Worm (Caenorhabditis elegans): Measurements from ENCODE around the gene cest-7.

cest-7 gene

DNA sequence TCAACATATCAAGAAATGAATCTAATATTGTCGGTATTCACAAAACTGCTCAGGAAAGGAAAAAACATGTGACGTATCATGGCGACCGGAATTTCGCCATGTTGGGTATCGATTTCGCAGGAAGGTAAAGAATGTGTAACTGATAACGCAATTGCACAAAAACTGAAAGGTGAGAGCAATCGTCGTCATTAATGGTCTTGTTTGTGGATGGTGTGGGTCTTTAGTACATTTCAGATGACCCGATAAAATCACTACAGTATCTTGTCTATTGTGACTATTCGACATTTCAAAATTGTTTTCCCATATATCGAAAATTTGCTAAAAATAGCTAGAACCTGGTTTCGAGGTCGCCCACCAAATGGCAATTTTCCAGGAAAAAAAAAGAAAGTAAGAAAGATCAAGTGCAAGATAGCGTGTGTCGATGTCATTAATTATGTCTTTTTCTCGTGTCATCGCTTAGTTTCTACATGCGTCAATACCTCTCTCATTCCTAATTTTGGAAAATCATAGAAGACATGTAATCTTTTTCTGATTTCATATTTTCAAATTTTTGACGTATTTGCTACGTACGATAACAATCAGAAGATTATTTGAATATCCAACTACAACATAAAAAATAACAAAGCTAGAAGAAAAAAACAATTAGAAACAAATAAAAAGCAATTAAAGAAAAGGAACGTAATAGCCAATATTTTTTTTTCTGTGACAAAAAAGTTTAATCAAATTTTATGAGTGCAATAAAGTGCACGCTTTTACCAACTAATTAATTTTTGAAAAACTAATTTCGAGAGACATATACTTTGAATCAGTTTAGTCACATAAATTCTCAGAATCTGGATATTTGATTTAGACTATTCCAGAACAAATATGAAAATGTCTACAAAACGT lies 19.4 kb upstream of the cest-7 start:
- no peak for TF ChIP-seq ztf-11 (tag; optimal IDR thresholded peaks at IDR 0.05)
- no peak for TF ChIP-seq M03D4.4 (tag; optimal IDR thresholded peaks at IDR 0.05)
- TF ChIP-seq nhr-2 (tag; optimal IDR thresholded peaks at IDR 0.05): no peak
- TF ChIP-seq cnd-1 (tag; optimal IDR thresholded peaks at IDR 0.05): no peak
- no peak for TF ChIP-seq nhr-28 (tag; optimal IDR thresholded peaks at IDR 0.05)
- no peak for TF ChIP-seq ham-2 (GFP tag; optimal IDR thresholded peaks at IDR 0.05)
- no peak for TF ChIP-seq drap-1 (GFP tag; optimal IDR thresholded peaks at IDR 0.05)
- TF ChIP-seq snpc-4 (tag; optimal IDR thresholded peaks at IDR 0.05): no peak
- no peak for TF ChIP-seq hlh-1 (tag; optimal IDR thresholded peaks at IDR 0.05)
- no peak for TF ChIP-seq zip-8 (tag; optimal IDR thresholded peaks at IDR 0.05)
- no peak for TF ChIP-seq ces-1 (GFP tag; optimal IDR thresholded peaks at IDR 0.05)
- TF ChIP-seq mls-2 (tag; optimal IDR thresholded peaks at IDR 0.05): no peak
- no peak for TF ChIP-seq ceh-43 (GFP tag; optimal IDR thresholded peaks at IDR 0.05)
- no peak for TF ChIP-seq blmp-1 (tag; optimal IDR thresholded peaks at IDR 0.05)
- no peak for TF ChIP-seq pha-4 (tag; optimal IDR thresholded peaks at IDR 0.05)
- no peak for TF ChIP-seq unc-62 (GFP tag; optimal IDR thresholded peaks at IDR 0.05)
- no peak for TF ChIP-seq elt-3 (tag; optimal IDR thresholded peaks at IDR 0.05)
- TF ChIP-seq bed-3 (GFP tag; optimal IDR thresholded peaks at IDR 0.05): no peak
- no peak for TF ChIP-seq elt-1 (tag; optimal IDR thresholded peaks at IDR 0.05; ENCODE audit: borderline replicate concordance, insufficient read depth)

DNA sequence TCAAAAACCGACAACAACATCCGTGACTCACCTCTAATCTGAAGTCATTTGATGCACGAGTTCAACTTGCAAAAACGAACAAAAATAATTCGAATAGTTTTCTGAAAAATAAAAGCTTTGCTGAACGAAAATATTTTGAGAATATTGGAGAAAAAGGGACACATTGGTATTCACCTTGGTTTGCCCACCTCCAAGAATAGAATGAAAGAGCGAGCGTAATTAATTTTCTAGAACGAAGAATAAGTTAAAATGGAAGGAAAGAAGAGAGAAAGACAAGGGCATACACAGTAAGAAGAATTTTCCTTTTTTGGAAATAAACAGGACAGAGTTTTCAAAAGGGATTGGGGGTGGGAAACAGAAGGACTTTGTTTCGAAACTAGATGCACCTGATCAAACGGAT lies 16.9 kb upstream of the cest-7 start, which contains the start of gene cab-1:
TSS of gene cab-1 (minus strand) at position 101 of the 400 bp plus-strand sequence.
- TF ChIP-seq tbx-8 (GFP tag; optimal IDR thresholded peaks at IDR 0.05) (no peak), pha-4 (tag; optimal IDR thresholded peaks at IDR 0.05) (no peak), lin-13 (tag; optimal IDR thresholded peaks at IDR 0.05) (no peak), nhr-237 (tag; optimal IDR thresholded peaks at IDR 0.05) (no peak), M03D4.4 (tag; optimal IDR thresholded peaks at IDR 0.05) (no peak), nhr-28 (tag; optimal IDR thresholded peaks at IDR 0.05) (no peak), blmp-1 (tag; optimal IDR thresholded peaks at IDR 0.05) (no peak), elt-1 (tag; optimal IDR thresholded peaks at IDR 0.05; ENCODE audit: borderline replicate concordance, insufficient read depth) (no peak), ham-2 (GFP tag; optimal IDR thresholded peaks at IDR 0.05) (no peak), elt-3 (tag; optimal IDR thresholded peaks at IDR 0.05) (no peak)

DNA sequence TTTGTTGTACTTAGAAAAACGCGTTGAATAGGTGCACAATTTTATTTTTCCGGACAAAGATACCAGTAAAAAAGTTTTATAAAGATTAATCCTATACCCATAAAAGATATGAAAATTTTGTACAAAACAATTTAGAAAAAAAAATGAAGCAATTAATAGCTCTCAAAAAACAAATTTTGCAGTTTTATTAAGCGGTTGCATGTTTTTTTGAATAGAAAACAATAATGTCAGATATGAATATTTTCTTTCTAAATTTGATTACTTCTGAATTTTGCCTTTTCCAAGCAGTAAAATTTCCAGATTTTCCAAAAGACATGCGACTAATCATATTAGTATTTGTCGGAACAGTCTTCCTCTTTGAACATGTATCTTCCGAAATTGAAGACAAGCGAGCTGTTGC lies 12.8 kb upstream of the cest-7 start, which contains the start of gene C23H4.8:
TSS of gene C23H4.8 (plus strand) at position 301 of the 400 bp plus-strand sequence.
- no peak for TF ChIP-seq M03D4.4 (tag; optimal IDR thresholded peaks at IDR 0.05)
- no peak for TF ChIP-seq elt-3 (tag; optimal IDR thresholded peaks at IDR 0.05)
- TF ChIP-seq nhr-12 (tag; optimal IDR thresholded peaks at IDR 0.05): no peak
- no peak for TF ChIP-seq nhr-28 (tag; optimal IDR thresholded peaks at IDR 0.05)
- no peak for TF ChIP-seq unc-39 (tag; optimal IDR thresholded peaks at IDR 0.05)

DNA sequence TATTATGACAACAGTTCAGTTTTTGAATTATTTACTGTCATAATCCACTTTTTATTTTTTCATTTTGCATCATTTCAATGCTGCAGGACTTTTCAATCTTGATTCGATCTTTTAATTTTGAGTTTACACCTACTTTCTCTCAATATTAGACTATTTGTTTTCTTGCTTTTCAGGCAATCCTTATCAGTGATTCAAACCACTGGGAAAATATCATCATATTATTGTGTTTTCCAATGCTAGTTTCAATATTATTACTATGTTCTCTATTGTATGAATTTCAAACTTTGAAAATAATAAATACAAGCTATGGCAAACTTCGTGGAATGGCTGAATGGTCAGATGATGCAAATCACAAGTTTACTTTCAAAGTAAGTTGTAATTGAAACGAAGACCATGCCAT lies 10.3 kb upstream of the cest-7 start, which contains the start of gene cest-8:
TSS of gene cest-8 (plus strand) at position 184 of the 400 bp plus-strand sequence.
- TF ChIP-seq nhr-28 (tag; optimal IDR thresholded peaks at IDR 0.05) (no peak), hlh-1 (tag; optimal IDR thresholded peaks at IDR 0.05) (no peak), nhr-237 (tag; optimal IDR thresholded peaks at IDR 0.05) (no peak), tbx-8 (GFP tag; optimal IDR thresholded peaks at IDR 0.05) (no peak), drap-1 (GFP tag; optimal IDR thresholded peaks at IDR 0.05) (no peak), mab-5 (tag; optimal IDR thresholded peaks at IDR 0.05) (no peak), unc-120 (tag; optimal IDR thresholded peaks at IDR 0.05; ENCODE audit: poor library complexity, severe bottlenecking) (no peak), ceh-83 (GFP tag; optimal IDR thresholded peaks at IDR 0.05) (no peak), bed-3 (GFP tag; optimal IDR thresholded peaks at IDR 0.05) (no peak), ham-2 (GFP tag; optimal IDR thresholded peaks at IDR 0.05) (no peak), nhr-12 (tag; optimal IDR thresholded peaks at IDR 0.05) (no peak), sem-2 (GFP tag; optimal IDR thresholded peaks at IDR 0.05) (no peak), elt-1 (tag; optimal IDR thresholded peaks at IDR 0.05; ENCODE audit: borderline replicate concordance, insufficient read depth) (no peak), sptf-1 (tag; optimal IDR thresholded peaks at IDR 0.05) (no peak), zip-8 (tag; optimal IDR thresholded peaks at IDR 0.05) (no peak), ces-1 (GFP tag; optimal IDR thresholded peaks at IDR 0.05) (no peak), blmp-1 (tag; optimal IDR thresholded peaks at IDR 0.05) (no peak), lin-13 (tag; optimal IDR thresholded peaks at IDR 0.05) (no peak), cnd-1 (tag; optimal IDR thresholded peaks at IDR 0.05) (no peak)

DNA sequence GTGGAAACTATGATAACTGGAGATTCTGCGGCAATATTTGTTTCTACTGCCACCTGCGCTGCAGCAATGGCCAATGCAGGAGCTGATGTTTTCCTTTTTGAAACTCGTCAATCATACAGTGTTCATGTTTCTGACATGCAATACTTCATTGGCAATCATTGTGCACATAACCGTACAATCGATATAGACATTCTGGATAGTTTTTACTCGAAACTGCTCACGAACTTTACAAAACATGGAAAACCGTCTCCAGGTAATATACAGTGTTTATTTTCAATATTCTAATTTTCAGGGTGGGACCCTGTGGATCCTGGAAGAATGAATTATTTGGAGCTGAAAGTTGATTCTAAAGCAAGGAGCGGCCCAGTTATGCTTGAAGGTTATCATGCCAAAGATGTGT lies 7.9 kb upstream of the cest-7 start, which contains the start of gene cest-9.2:
TSS of gene cest-9.2 (plus strand) at position 301 of the 400 bp plus-strand sequence.
- TF ChIP-seq lsy-2 (tag; optimal IDR thresholded peaks at IDR 0.05) (no peak), unc-120 (tag; optimal IDR thresholded peaks at IDR 0.05; ENCODE audit: poor library complexity, severe bottlenecking) (no peak), flh-1 (GFP tag; optimal IDR thresholded peaks at IDR 0.05) (no peak), sptf-1 (tag; optimal IDR thresholded peaks at IDR 0.05) (no peak), cnd-1 (tag; optimal IDR thresholded peaks at IDR 0.05) (no peak), ceh-43 (GFP tag; optimal IDR thresholded peaks at IDR 0.05) (no peak), nhr-28 (tag; optimal IDR thresholded peaks at IDR 0.05) (no peak), elt-1 (tag; optimal IDR thresholded peaks at IDR 0.05; ENCODE audit: borderline replicate concordance, insufficient read depth) (no peak), lin-13 (tag; optimal IDR thresholded peaks at IDR 0.05) (no peak), ham-2 (GFP tag; optimal IDR thresholded peaks at IDR 0.05) (no peak), nhr-76 (tag; optimal IDR thresholded peaks at IDR 0.05) (no peak), sem-2 (GFP tag; optimal IDR thresholded peaks at IDR 0.05) (no peak), unc-62 (GFP tag; optimal IDR thresholded peaks at IDR 0.05) (no peak), elt-3 (tag; optimal IDR thresholded peaks at IDR 0.05) (no peak), snpc-4 (tag; optimal IDR thresholded peaks at IDR 0.05) (no peak), drap-1 (GFP tag; optimal IDR thresholded peaks at IDR 0.05) (no peak)

All from whole organism, mixed stage, embryonic.